Fruit fly (Drosophila melanogaster): Measurements from ENCODE around the gene CG42675.

The CG42675 gene

dm6 chr3R:5861218-5861902 lies 48.0 kb downstream of the CG42675 start:
- TF ChIP-seq CG34367 (tag; optimal IDR thresholded peaks at IDR 0.05): no peak
- TF ChIP-seq D1 (tag; optimal IDR thresholded peaks at IDR 0.05): no peak
- TF ChIP-seq CG4496 (GFP tag; IDR thresholded peaks at IDR 0.05): peak; percentile 21; the same call in 1 of the 3 replicates
- peak; percentile 35 for TF ChIP-seq CG8159 (tag; optimal IDR thresholded peaks at IDR 0.05)
- TF ChIP-seq CG15710 (tag; optimal IDR thresholded peaks at IDR 0.05): no peak
- peak; percentile 24 for TF ChIP-seq Pif1A (GFP tag; optimal IDR thresholded peaks at IDR 0.05)
- peak; percentile 43 for TF ChIP-seq CG32121 (GFP tag; IDR thresholded peaks at IDR 0.05)
- TF ChIP-seq Ets98B (GFP tag; IDR thresholded peaks at IDR 0.05): peak; percentile 33
- TF ChIP-seq CG17806 (tag; optimal IDR thresholded peaks at IDR 0.05): peak; percentile 12
- TF ChIP-seq fd96Ca (GFP tag; IDR thresholded peaks at IDR 0.05): peak; percentile 59; the same call in 1 of the 3 replicates
- no peak for TF ChIP-seq gl (tag; optimal IDR thresholded peaks at IDR 0.05)
- peak; percentile 43 for TF ChIP-seq CG8301 (tag; optimal IDR thresholded peaks at IDR 0.05)
- TF ChIP-seq Pif1B (GFP tag; optimal IDR thresholded peaks at IDR 0.05): peak; percentile 26
- no peak for TF ChIP-seq Snoo (tag; optimal IDR thresholded peaks at IDR 0.05)
- peak; percentile 67 for TF ChIP-seq CG14655 (GFP tag; optimal IDR thresholded peaks at IDR 0.05)
- TF ChIP-seq CG9948 (tag; optimal IDR thresholded peaks at IDR 0.05): peak; percentile 14
- TF ChIP-seq EcR (GFP tag; optimal IDR thresholded peaks at IDR 0.05): no peak
- no peak for TF ChIP-seq CG10348 (GFP tag; IDR thresholded peaks at IDR 0.05)
- TF ChIP-seq CG13204 (GFP tag; optimal IDR thresholded peaks at IDR 0.05): no peak
- no peak for TF ChIP-seq CG12605 (GFP tag; IDR thresholded peaks at IDR 0.05)
- no peak for TF ChIP-seq rn (GFP tag; IDR thresholded peaks at IDR 0.05)

DNA sequence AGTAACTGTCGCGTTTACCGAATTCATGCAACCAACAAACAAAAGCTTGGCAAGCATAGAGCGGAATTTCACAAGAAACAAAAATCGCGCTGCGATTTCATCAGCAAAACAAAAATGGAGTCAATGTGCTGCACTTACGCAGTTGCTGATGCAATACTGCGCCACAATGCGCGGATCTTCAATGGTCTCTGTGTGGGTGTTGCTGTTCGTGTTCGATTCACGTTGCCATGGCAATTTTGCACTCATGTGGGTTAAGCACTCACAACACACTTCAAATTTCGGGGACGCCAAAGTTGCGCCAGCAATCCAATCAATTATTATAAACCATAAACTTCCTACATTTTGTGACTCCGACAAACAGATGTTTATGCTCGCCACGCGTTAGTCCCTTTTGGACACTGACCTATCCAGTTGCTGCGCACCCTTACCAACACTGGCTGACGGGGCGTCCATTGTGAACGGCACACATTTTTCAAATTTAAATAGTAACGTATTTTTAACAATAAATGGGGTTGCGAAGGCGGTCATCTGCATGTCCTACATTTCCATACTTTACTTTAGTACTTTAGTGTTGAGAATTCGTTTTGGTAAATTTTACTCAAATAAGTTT lies 48.7 kb downstream of the CG42675 start, which contains the start of gene CG2017:
Gene CG2017 (minus strand): TSS at position 374 of the 610 bp plus-strand sequence.
- TF ChIP-seq fd96Ca (GFP tag; IDR thresholded peaks at IDR 0.05): no peak; the same call in 2 of the 3 replicates
- no peak for TF ChIP-seq Pif1B (GFP tag; optimal IDR thresholded peaks at IDR 0.05)
- TF ChIP-seq CG8301 (tag; optimal IDR thresholded peaks at IDR 0.05): no peak
- TF ChIP-seq CG12605 (GFP tag; IDR thresholded peaks at IDR 0.05): no peak
- no peak for TF ChIP-seq Snoo (tag; optimal IDR thresholded peaks at IDR 0.05)
- TF ChIP-seq CG17806 (tag; optimal IDR thresholded peaks at IDR 0.05): no peak
- peak; percentile 89 for TF ChIP-seq EcR (GFP tag; optimal IDR thresholded peaks at IDR 0.05)
- TF ChIP-seq CG15710 (tag; optimal IDR thresholded peaks at IDR 0.05): peak; percentile 10
- TF ChIP-seq gl (tag; optimal IDR thresholded peaks at IDR 0.05): no peak
- peak; percentile 10; the same call in 1 of the 2 replicates for TF ChIP-seq CG32121 (GFP tag; IDR thresholded peaks at IDR 0.05)
- no peak for TF ChIP-seq Pif1A (GFP tag; optimal IDR thresholded peaks at IDR 0.05)
- TF ChIP-seq CG9948 (tag; optimal IDR thresholded peaks at IDR 0.05): no peak
- TF ChIP-seq D1 (tag; optimal IDR thresholded peaks at IDR 0.05): peak; percentile 31
- TF ChIP-seq CG34367 (tag; optimal IDR thresholded peaks at IDR 0.05): no peak
- no peak for TF ChIP-seq CG8159 (tag; optimal IDR thresholded peaks at IDR 0.05)
- TF ChIP-seq CG13204 (GFP tag; optimal IDR thresholded peaks at IDR 0.05): no peak
- no peak for TF ChIP-seq CG10348 (GFP tag; IDR thresholded peaks at IDR 0.05)
- TF ChIP-seq CG14655 (GFP tag; optimal IDR thresholded peaks at IDR 0.05): no peak
- TF ChIP-seq Ets98B (GFP tag; IDR thresholded peaks at IDR 0.05): no peak
- TF ChIP-seq rn (GFP tag; IDR thresholded peaks at IDR 0.05): no peak
- peak; percentile 60; the same call in 2 of the 3 replicates for TF ChIP-seq CG4496 (GFP tag; IDR thresholded peaks at IDR 0.05)
